Fruit fly (Drosophila melanogaster) whole organism, prepupa: ENCODE results near the gene Sema1a.

Experiments
- Blimp-1 ChIP-seq: fragments of 200-800 bp; sonication (Bioruptor generic); optimal IDR thresholded peaks from 3 replicates; lab custom pipeline; 2017; ENCODE audit warnings: missing biosample characterization, missing genetic modification characterization, mild to moderate bottlenecking, moderate library complexity, missing genetic modification reagents
- CG6808 ChIP-seq: fragments of 200-800 bp; sonication (Bioruptor generic); optimal IDR thresholded peaks from 3 replicates; lab custom pipeline; 2017; ENCODE audit warnings: missing biosample characterization, missing genetic modification characterization, mild to moderate bottlenecking, moderate library complexity, missing genetic modification reagents
- CG6854 ChIP-seq: fragments of 200-800 bp; sonication (Bioruptor generic); optimal IDR thresholded peaks from 2 replicates; lab custom pipeline; 2017; ENCODE audit warnings: missing biosample characterization, mild to moderate bottlenecking, missing genetic modification characterization
- Ets96B ChIP-seq: fragments of 200-800 bp; optimal IDR thresholded peaks from 2 replicates; lab custom pipeline; 2019; ENCODE audit warnings: missing biosample characterization, mild to moderate bottlenecking, missing genetic modification characterization, moderate library complexity
- Gug ChIP-seq: fragments of 200-800 bp; sonication (Bioruptor generic); IDR thresholded peaks from 2 replicates; pipeline ENCODE4 v1.3.6; 2022; ENCODE audit warnings: missing biosample characterization, missing genetic modification characterization
- Lpt ChIP-seq: fragments of 200-800 bp; sonication (Bioruptor generic); optimal IDR thresholded peaks from 3 replicates; lab custom pipeline; 2016; ENCODE audit warnings: missing biosample characterization, missing genetic modification characterization
- Sox102F ChIP-seq: fragments of 200-800 bp; sonication (Bioruptor generic); optimal IDR thresholded peaks from 2 replicates; lab custom pipeline; 2016; ENCODE audit warnings: missing biosample characterization, mild to moderate bottlenecking, missing genetic modification characterization
- Sox14 ChIP-seq: fragments of 200-800 bp; sonication (Bioruptor generic); optimal IDR thresholded peaks from 3 replicates; lab custom pipeline; 2016; ENCODE audit warnings: missing biosample characterization, missing genetic modification characterization
- dac ChIP-seq: fragments of 200-800 bp; sonication (Bioruptor generic); optimal IDR thresholded peaks from 2 replicates; lab custom pipeline; 2017; ENCODE audit warnings: missing biosample characterization, mild to moderate bottlenecking, missing genetic modification characterization
- net ChIP-seq: fragments of 200-800 bp; sonication (Bioruptor generic); optimal IDR thresholded peaks from 3 replicates; lab custom pipeline; 2016; ENCODE audit warnings: missing biosample characterization, missing genetic modification characterization

DNA sequence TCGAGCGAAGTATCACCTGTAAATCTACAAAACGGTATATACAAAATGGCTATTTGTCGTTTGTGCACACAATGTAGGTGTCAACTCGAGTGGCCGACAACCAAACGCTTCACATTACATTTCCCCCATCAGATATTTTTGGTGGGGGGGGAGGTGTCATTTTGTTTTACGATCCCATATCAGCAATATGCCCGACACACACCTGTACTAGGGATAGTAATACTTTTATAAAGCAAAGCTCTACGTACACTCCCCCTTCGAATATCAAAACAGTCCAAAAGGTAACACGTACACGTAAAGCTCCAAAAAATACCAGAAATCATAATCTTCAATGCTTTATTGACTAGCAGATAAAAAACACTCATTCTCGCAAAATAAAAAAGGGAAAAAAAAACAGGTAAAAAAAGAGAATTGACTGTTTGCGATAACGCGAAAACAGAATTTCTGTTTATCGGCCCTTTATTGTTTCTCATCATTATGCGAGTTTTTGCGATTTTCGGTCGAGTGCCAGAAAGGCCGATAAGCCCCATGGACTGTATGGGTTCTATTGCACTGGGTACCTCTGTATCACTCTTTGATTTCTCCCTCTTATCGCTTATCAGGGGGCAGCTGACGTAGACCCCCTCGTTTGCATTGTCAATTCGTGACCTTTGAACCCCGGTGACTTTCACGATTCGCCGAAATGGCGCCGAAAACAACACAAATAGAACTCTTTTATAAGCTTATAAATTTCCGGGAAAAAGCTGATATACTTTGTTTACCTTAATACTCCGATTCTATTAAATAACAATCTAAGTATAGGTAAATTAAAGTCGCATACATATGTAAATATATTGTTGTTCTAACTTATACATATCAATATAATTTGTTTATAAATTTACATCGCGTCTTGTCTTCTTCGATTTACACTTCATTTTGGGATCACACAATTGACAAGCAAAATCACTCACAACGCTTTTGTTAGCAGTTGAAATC, 163.0 kb downstream of the Sema1a start, which contains the start of gene CatB:
- TF ChIP-seq Blimp-1 (GFP tag; lab: Kevin White, UChicago) (no peak), Ets96B (tag; lab: Kevin White, UChicago) (no peak), dac (no peak), Sox102F (GFP tag; lab: Kevin White, UChicago) (no peak), CG6808 (GFP tag; lab: Kevin White, UChicago) (no peak), net (GFP tag; lab: Kevin White, UChicago) (no peak), Gug (GFP tag; lab: Robert Waterston, UW) (no peak), Lpt (GFP tag; lab: Kevin White, UChicago) (no peak), Sox14 (no peak), CG6854 (no peak)
